Worm (Caenorhabditis elegans) whole organism, L3 larva: ENCODE data around the gene daf-15.

Source experiments
- aly-2 ChIP-seq: fragments of 150-350 bp; optimal IDR thresholded peaks from 2 replicates; lab custom pipeline; 2014; ENCODE audit warnings: missing biosample characterization, missing genetic modification characterization
- ama-1 ChIP-seq: fragments of 150-350 bp; optimal IDR thresholded peaks from 2 replicates; lab custom pipeline; 2018
- elt-1 ChIP-seq: fragments of 150-350 bp; optimal IDR thresholded peaks from 2 replicates; lab custom pipeline; 2014; ENCODE audit warnings: missing biosample characterization, missing genetic modification characterization
- jun-1 ChIP-seq: fragments of 150-350 bp; optimal IDR thresholded peaks from 2 replicates; lab custom pipeline; 2014; ENCODE audit warnings: missing biosample characterization, missing genetic modification reagents, missing genetic modification characterization
- nhr-23 ChIP-seq: fragments of 150-350 bp; optimal IDR thresholded peaks from 2 replicates; lab custom pipeline; 2014; ENCODE audit warnings: missing biosample characterization, missing genetic modification reagents, missing genetic modification characterization
- nhr-237 ChIP-seq: fragments of 150-350 bp; optimal IDR thresholded peaks from 2 replicates; lab custom pipeline; 2014; ENCODE audit warnings: missing biosample characterization, missing genetic modification characterization
- unc-62 ChIP-seq: fragments of 150-350 bp; sonication (generic microtip); optimal IDR thresholded peaks from 4 replicates; lab custom pipeline; 2014; ENCODE audit warnings: missing biosample characterization, missing genetic modification reagents, missing genetic modification characterization

- TF ChIP-seq unc-62 (GFP tag; lab: Kevin White, UChicago) (no peak), jun-1 (tag; lab: Kevin White, UChicago) (no peak), nhr-23 (tag; lab: Kevin White, UChicago) (no peak), elt-1 (tag; lab: Kevin White, UChicago) (no peak), nhr-237 (tag; lab: Kevin White, UChicago) (no peak), ama-1 (no peak), aly-2 (no peak)
These were observed 14.9 kb upstream of the daf-15 start, which contains the start of gene fbxc-58 for ce11 chrIV:9371126-9371525.
